Worm (Caenorhabditis elegans) whole organism, L1 larva: ENCODE measurements around the gene sdz-19.
A peak's percentile ranks its signal among the peaks of the same experiment; 100 is the strongest.

Source experiments
- aha-1 ChIP-seq: fragments of 150-350 bp; optimal IDR thresholded peaks from 2 replicates; lab custom pipeline; 2014; ENCODE audit warnings: missing biosample characterization, missing genetic modification characterization
- fkh-10 ChIP-seq: sonication (generic microtip); optimal IDR thresholded peaks from 2 replicates; lab custom pipeline; 2017; ENCODE audit warnings: missing biosample characterization, missing genetic modification reagents, missing genetic modification characterization
- fos-1 ChIP-seq: fragments of 150-350 bp; optimal IDR thresholded peaks from 2 replicates; lab custom pipeline; 2014; ENCODE audit warnings: missing biosample characterization, missing genetic modification characterization
- irx-1 ChIP-seq: sonication (generic microtip); optimal IDR thresholded peaks from 2 replicates; lab custom pipeline; 2016; ENCODE audit warnings: missing genetic modification characterization, missing compliant biosample characterization
- lsy-2 ChIP-seq, 2 experiments: fragments of 150-350 bp; optimal IDR thresholded peaks; 2 replicates each; lab custom pipeline; 2014; ENCODE audit warnings: missing biosample characterization in 2 of 2, missing genetic modification characterization in 2 of 2
- mep-1 ChIP-seq: fragments of 150-350 bp; optimal IDR thresholded peaks from 2 replicates; lab custom pipeline; 2014; ENCODE audit warnings: missing biosample characterization, missing genetic modification characterization
- nhr-90 ChIP-seq: sonication (generic microtip); optimal IDR thresholded peaks from 2 replicates; lab custom pipeline; 2016; ENCODE audit warnings: mild to moderate bottlenecking, missing genetic modification characterization, missing compliant biosample characterization; ENCODE audit not compliant: poor library complexity
- pqm-1 ChIP-seq: sonication (generic microtip); optimal IDR thresholded peaks from 3 replicates; lab custom pipeline; 2017; ENCODE audit warnings: missing biosample characterization, missing genetic modification characterization
- skn-1 ChIP-seq: fragments of 150-350 bp; optimal IDR thresholded peaks from 2 replicates; lab custom pipeline; 2014; ENCODE audit warnings: missing biosample characterization, missing genetic modification characterization
- sox-4 ChIP-seq: sonication (generic microtip); optimal IDR thresholded peaks from 2 replicates; lab custom pipeline; 2016; ENCODE audit warnings: missing genetic modification characterization, missing compliant biosample characterization
- unc-62 ChIP-seq: fragments of 150-350 bp; optimal IDR thresholded peaks from 2 replicates; lab custom pipeline; 2014; ENCODE audit warnings: missing biosample characterization, missing genetic modification reagents, missing genetic modification characterization
- vab-15 ChIP-seq: sonication (generic microtip); optimal IDR thresholded peaks from 2 replicates; lab custom pipeline; 2017; ENCODE audit warnings: missing genotype, mild to moderate bottlenecking, missing genetic modification characterization, missing compliant biosample characterization
- zag-1 ChIP-seq: fragments of 150-350 bp; optimal IDR thresholded peaks from 2 replicates; lab custom pipeline; 2014; ENCODE audit warnings: missing biosample characterization, missing genetic modification characterization
- ztf-4 ChIP-seq: fragments of 150-350 bp; optimal IDR thresholded peaks from 2 replicates; lab custom pipeline; 2014; ENCODE audit warnings: missing biosample characterization, missing genetic modification characterization

DNA sequence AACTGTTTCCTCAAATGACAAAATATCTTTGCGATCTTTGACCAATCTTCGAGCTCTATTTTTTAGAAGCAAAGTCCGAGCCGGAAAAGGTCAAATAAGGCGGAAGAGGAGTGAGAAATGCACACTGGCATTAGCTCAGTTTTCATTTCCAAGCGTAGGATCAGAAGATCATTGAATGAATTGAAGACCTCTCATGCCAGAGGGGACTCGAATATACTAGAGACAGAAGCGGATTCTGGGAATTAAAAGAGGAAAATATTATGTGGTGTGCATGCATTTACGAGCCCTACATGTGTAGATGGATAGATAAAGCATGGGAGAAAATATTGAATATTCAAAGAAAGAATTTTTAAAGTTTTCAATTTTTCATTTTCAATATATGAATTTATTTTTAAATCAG is 10.3 kb upstream of the sdz-19 start:
- TF ChIP-seq nhr-90 (no peak), sox-4 (no peak), skn-1 (tag; lab: Kevin White, UChicago) (no peak), irx-1 (tag; lab: Kevin White, UChicago) (no peak), zag-1 (no peak), pqm-1 (no peak), unc-62 (GFP tag; lab: Kevin White, UChicago) (no peak), ztf-4 (tag; lab: Kevin White, UChicago) (no peak), fos-1 (no peak), aha-1 (tag; lab: Kevin White, UChicago) (no peak), fkh-10 (peak; percentile 29), mep-1 (tag; lab: Kevin White, UChicago) (no peak), lsy-2 (tag; optimal IDR thresholded peaks at IDR 0.05; lab: Kevin White, UChicago) (no peak), vab-15 (tag; lab: Kevin White, UChicago) (no peak)
